Worm (Caenorhabditis elegans): Measurements from ENCODE around the gene lin-33.

The lin-33 gene

ce11 chrIV:5930345-5930744 lies at the start of gene lin-33:
TSS of gene lin-33 (plus strand) at chrIV:5930645.
- no peak for TF ChIP-seq tab-1 (GFP tag; IDR thresholded peaks at IDR 0.05)
- TF ChIP-seq ztf-23 (GFP tag; IDR thresholded peaks at IDR 0.05) = no peak
- TF ChIP-seq ztf-29 (GFP tag; IDR thresholded peaks at IDR 0.05) = no peak
- no peak for TF ChIP-seq T22C8.4 (GFP tag; IDR thresholded peaks at IDR 0.05)

- no peak for TF ChIP-seq klf-2 (GFP tag; conservative IDR thresholded peaks at IDR 0.05)
- TF ChIP-seq ztf-29 (GFP tag; IDR thresholded peaks at IDR 0.05) = no peak
- TF ChIP-seq cog-1 (tag; optimal IDR thresholded peaks at IDR 0.05) = no peak
- TF ChIP-seq T22C8.4 (GFP tag; IDR thresholded peaks at IDR 0.05) = no peak
- TF ChIP-seq tab-1 (GFP tag; IDR thresholded peaks at IDR 0.05) = no peak
- no peak for TF ChIP-seq flt-1 (GFP tag; IDR thresholded peaks at IDR 0.05)
- no peak for TF ChIP-seq ref-1 (GFP tag; conservative IDR thresholded peaks at IDR 0.05)
- TF ChIP-seq med-1 (GFP tag; optimal IDR thresholded peaks at IDR 0.05; ENCODE audit: insufficient read depth) = no peak
- TF ChIP-seq ztf-23 (GFP tag; IDR thresholded peaks at IDR 0.05) = no peak
These were observed 45.9 kb upstream of the lin-33 start, which contains the start of gene H04M03.11 for ce11 chrIV:5884500-5884899. TSS of gene H04M03.11 (minus strand) at chrIV:5884600.

ce11 chrIV:5885180-5885887 lies 45.1 kb upstream of the lin-33 start, which contains the start of gene glf-1:
TSS of gene glf-1 (plus strand) at chrIV:5885835.
- TF ChIP-seq ztf-23 (GFP tag; IDR thresholded peaks at IDR 0.05) = no peak
- TF ChIP-seq tab-1 (GFP tag; IDR thresholded peaks at IDR 0.05) = no peak
- TF ChIP-seq flt-1 (GFP tag; IDR thresholded peaks at IDR 0.05) = no peak
- TF ChIP-seq ref-1 (GFP tag; conservative IDR thresholded peaks at IDR 0.05) = no peak
- TF ChIP-seq ztf-29 (GFP tag; IDR thresholded peaks at IDR 0.05) = no peak
- TF ChIP-seq med-1 (GFP tag; optimal IDR thresholded peaks at IDR 0.05; ENCODE audit: insufficient read depth) = no peak
- TF ChIP-seq cog-1 (tag; optimal IDR thresholded peaks at IDR 0.05) = no peak
- no peak for TF ChIP-seq T22C8.4 (GFP tag; IDR thresholded peaks at IDR 0.05)

ce11 chrIV:5886605-5887004 lies 43.8 kb upstream of the lin-33 start:
- no peak for TF ChIP-seq cog-1 (tag; optimal IDR thresholded peaks at IDR 0.05)
- TF ChIP-seq flt-1 (GFP tag; IDR thresholded peaks at IDR 0.05) = no peak
- TF ChIP-seq ztf-29 (GFP tag; IDR thresholded peaks at IDR 0.05) = no peak
- no peak for TF ChIP-seq ref-1 (GFP tag; conservative IDR thresholded peaks at IDR 0.05)
- no peak for TF ChIP-seq T22C8.4 (GFP tag; IDR thresholded peaks at IDR 0.05)
- TF ChIP-seq med-1 (GFP tag; optimal IDR thresholded peaks at IDR 0.05; ENCODE audit: insufficient read depth) = no peak
- TF ChIP-seq ztf-23 (GFP tag; IDR thresholded peaks at IDR 0.05) = no peak
- no peak for TF ChIP-seq klf-2 (GFP tag; conservative IDR thresholded peaks at IDR 0.05)
- TF ChIP-seq tab-1 (GFP tag; IDR thresholded peaks at IDR 0.05) = no peak

- TF ChIP-seq ref-1 (GFP tag; conservative IDR thresholded peaks at IDR 0.05) = no peak
- TF ChIP-seq tab-1 (GFP tag; IDR thresholded peaks at IDR 0.05) = no peak
- TF ChIP-seq ztf-23 (GFP tag; IDR thresholded peaks at IDR 0.05) = no peak
- TF ChIP-seq cog-1 (tag; optimal IDR thresholded peaks at IDR 0.05) = no peak
- TF ChIP-seq T22C8.4 (GFP tag; IDR thresholded peaks at IDR 0.05) = no peak
- no peak for TF ChIP-seq ztf-29 (GFP tag; IDR thresholded peaks at IDR 0.05)
- no peak for TF ChIP-seq med-1 (GFP tag; optimal IDR thresholded peaks at IDR 0.05; ENCODE audit: insufficient read depth)
- TF ChIP-seq flt-1 (GFP tag; IDR thresholded peaks at IDR 0.05) = no peak
- no peak for TF ChIP-seq klf-2 (GFP tag; conservative IDR thresholded peaks at IDR 0.05)
These were observed 39.2 kb upstream of the lin-33 start, which contains the start of gene H04M03.3 for ce11 chrIV:5891265-5891664. TSS of gene H04M03.3 (plus strand) at chrIV:5891565.

ce11 chrIV:5895190-5895589 lies 35.3 kb upstream of the lin-33 start, which contains the start of gene nspb-6:
TSS of gene nspb-6 (plus strand) at chrIV:5895490.
- TF ChIP-seq tab-1 (GFP tag; IDR thresholded peaks at IDR 0.05) = no peak
- no peak for TF ChIP-seq ref-1 (GFP tag; conservative IDR thresholded peaks at IDR 0.05)
- TF ChIP-seq med-1 (GFP tag; optimal IDR thresholded peaks at IDR 0.05; ENCODE audit: insufficient read depth) = no peak
- no peak for TF ChIP-seq ztf-23 (GFP tag; IDR thresholded peaks at IDR 0.05)
- TF ChIP-seq ztf-29 (GFP tag; IDR thresholded peaks at IDR 0.05) = no peak
- TF ChIP-seq flt-1 (GFP tag; IDR thresholded peaks at IDR 0.05) = no peak
- TF ChIP-seq cog-1 (tag; optimal IDR thresholded peaks at IDR 0.05) = no peak
- TF ChIP-seq T22C8.4 (GFP tag; IDR thresholded peaks at IDR 0.05) = no peak
- TF ChIP-seq klf-2 (GFP tag; conservative IDR thresholded peaks at IDR 0.05) = no peak

ce11 chrIV:5896341-5896740 lies 34.1 kb upstream of the lin-33 start, which contains the start of gene pck-3:
TSS of gene pck-3 (plus strand) at chrIV:5896641.
- TF ChIP-seq med-1 (GFP tag; optimal IDR thresholded peaks at IDR 0.05; ENCODE audit: insufficient read depth) = no peak
- TF ChIP-seq ztf-23 (GFP tag; IDR thresholded peaks at IDR 0.05) = no peak
- TF ChIP-seq T22C8.4 (GFP tag; IDR thresholded peaks at IDR 0.05) = no peak
- no peak for TF ChIP-seq klf-2 (GFP tag; conservative IDR thresholded peaks at IDR 0.05)
- TF ChIP-seq ztf-29 (GFP tag; IDR thresholded peaks at IDR 0.05) = no peak
- TF ChIP-seq cog-1 (tag; optimal IDR thresholded peaks at IDR 0.05) = no peak
- no peak for TF ChIP-seq flt-1 (GFP tag; IDR thresholded peaks at IDR 0.05)
- TF ChIP-seq ref-1 (GFP tag; conservative IDR thresholded peaks at IDR 0.05) = no peak
- TF ChIP-seq tab-1 (GFP tag; IDR thresholded peaks at IDR 0.05) = no peak

ce11 chrIV:5902730-5903129 lies 27.7 kb upstream of the lin-33 start:
- TF ChIP-seq ztf-29 (GFP tag; IDR thresholded peaks at IDR 0.05) (no peak), klf-2 (GFP tag; conservative IDR thresholded peaks at IDR 0.05) (no peak), tab-1 (GFP tag; IDR thresholded peaks at IDR 0.05) (no peak), ztf-23 (GFP tag; IDR thresholded peaks at IDR 0.05) (no peak), cog-1 (tag; optimal IDR thresholded peaks at IDR 0.05) (no peak), med-1 (GFP tag; optimal IDR thresholded peaks at IDR 0.05; ENCODE audit: insufficient read depth) (no peak), ref-1 (GFP tag; conservative IDR thresholded peaks at IDR 0.05) (no peak), flt-1 (GFP tag; IDR thresholded peaks at IDR 0.05) (no peak), T22C8.4 (GFP tag; IDR thresholded peaks at IDR 0.05) (no peak)

- TF ChIP-seq klf-2 (GFP tag; conservative IDR thresholded peaks at IDR 0.05) (no peak), ztf-23 (GFP tag; IDR thresholded peaks at IDR 0.05) (no peak), med-1 (GFP tag; optimal IDR thresholded peaks at IDR 0.05; ENCODE audit: insufficient read depth) (no peak), T22C8.4 (GFP tag; IDR thresholded peaks at IDR 0.05) (no peak), ztf-29 (GFP tag; IDR thresholded peaks at IDR 0.05) (no peak), flt-1 (GFP tag; IDR thresholded peaks at IDR 0.05) (no peak), tab-1 (GFP tag; IDR thresholded peaks at IDR 0.05) (no peak), cog-1 (tag; optimal IDR thresholded peaks at IDR 0.05) (no peak), ref-1 (GFP tag; conservative IDR thresholded peaks at IDR 0.05) (no peak)
These were observed 27.1 kb upstream of the lin-33 start, which contains the start of gene H04M03.12 for ce11 chrIV:5903305-5903778. TSS of gene H04M03.12 (minus strand) at chrIV:5903355.

Measured in whole organism, midembryonic.